Fruit fly (Drosophila melanogaster): ENCODE results near the gene Clc.

DNA sequence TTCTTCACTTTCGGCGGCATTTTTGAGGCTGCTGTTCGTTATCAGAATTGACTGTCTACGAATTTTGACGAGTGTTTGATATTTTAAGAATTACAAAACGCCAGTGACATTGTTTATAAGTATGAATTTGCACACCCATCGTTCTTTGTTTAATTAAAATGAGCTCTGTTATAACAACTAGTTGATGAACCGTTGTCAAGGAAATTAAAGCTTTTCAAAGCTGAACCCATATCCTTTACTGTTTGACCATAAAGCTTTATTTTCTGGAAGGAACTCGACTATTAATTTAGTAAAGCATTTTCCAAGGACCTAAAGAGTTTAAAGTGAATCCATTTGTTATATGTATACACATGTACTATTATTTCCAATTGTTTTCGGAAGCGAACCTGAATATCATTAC is 34.4 kb downstream of the Clc start, which contains the start of gene CG17122:
- TF ChIP-seq ttk (optimal IDR thresholded peaks at IDR 0.05) (no peak), psq (optimal IDR thresholded peaks at IDR 0.05) (no peak), Sin3A (optimal IDR thresholded peaks at IDR 0.05) (no peak), Myc (optimal IDR thresholded peaks at IDR 0.05) (no peak), insv (optimal IDR thresholded peaks at IDR 0.05) (no peak)
